Worm (Caenorhabditis elegans): Measurements from ENCODE around the gene nspa-10.

ce11 chrV:14788462-14788861 lies 38.2 kb upstream of the nspa-10 start:
- TF ChIP-seq him-1 (tag; optimal IDR thresholded peaks at IDR 0.05) = no peak
- TF ChIP-seq W03F9.2 (tag; optimal IDR thresholded peaks at IDR 0.05) = no peak
- no peak for TF ChIP-seq dao-5 (tag; optimal IDR thresholded peaks at IDR 0.05)
